Worm (Caenorhabditis elegans): ENCODE results near the gene nekl-4.

The nekl-4 gene

DNA sequence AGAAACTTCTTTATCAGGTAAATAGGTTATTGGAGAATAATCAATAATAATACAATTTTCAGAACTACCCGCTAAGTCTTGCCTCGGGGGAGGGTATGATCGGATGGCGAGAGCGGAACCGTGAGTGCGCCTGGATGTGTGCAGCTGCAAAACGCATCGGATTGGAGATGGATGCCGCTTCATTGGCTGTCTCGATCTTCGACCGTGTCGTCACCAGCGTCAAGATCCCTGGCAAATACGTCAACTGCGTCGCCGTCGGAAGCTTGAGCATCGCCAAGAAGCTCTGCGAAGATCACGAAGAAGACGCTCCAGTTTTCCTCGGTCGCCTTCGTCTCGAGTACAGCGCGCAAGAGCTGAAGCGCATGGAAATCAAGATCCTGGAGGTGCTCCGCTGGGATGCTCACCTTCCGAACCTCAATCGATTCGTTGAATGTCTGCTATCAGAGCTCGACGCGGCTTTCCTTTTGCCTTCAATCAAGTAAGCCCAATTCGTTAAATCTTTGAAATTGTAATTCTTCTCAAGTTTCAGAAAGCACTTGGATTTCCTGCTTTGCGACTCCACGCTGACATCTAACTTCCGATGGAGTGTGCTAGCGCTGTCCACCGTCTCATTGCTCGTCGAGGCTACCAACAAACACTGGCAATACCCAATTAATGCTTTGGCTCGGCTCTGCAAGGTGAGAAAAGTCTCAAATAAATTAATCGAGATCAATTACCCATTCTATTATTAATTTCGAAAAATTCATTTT lies 12.4 kb downstream of the nekl-4 start (continued):
- TF ChIP-seq mxl-3 (GFP tag; optimal IDR thresholded peaks at IDR 0.05) (no peak), set-16 (GFP tag; IDR thresholded peaks at IDR 0.05) (peak; percentile 89), zip-11 (GFP tag; IDR thresholded peaks at IDR 0.05) (no peak), dmd-9 (GFP tag; IDR thresholded peaks at IDR 0.05) (no peak), dmd-6 (GFP tag; IDR thresholded peaks at IDR 0.05) (no peak), lin-39 (tag; optimal IDR thresholded peaks at IDR 0.05) (no peak), Y5F2A.4 (GFP tag; optimal IDR thresholded peaks at IDR 0.05) (no peak), spr-3 (GFP tag; optimal IDR thresholded peaks at IDR 0.05) (no peak), jun-1 (tag; optimal IDR thresholded peaks at IDR 0.05) (no peak), dpl-1 (GFP tag; optimal IDR thresholded peaks at IDR 0.05) (no peak), hif-1 (tag; optimal IDR thresholded peaks at IDR 0.05) (no peak), ztf-11 (tag; optimal IDR thresholded peaks at IDR 0.05) (no peak), nhr-76 (tag; optimal IDR thresholded peaks at IDR 0.05) (no peak)

DNA sequence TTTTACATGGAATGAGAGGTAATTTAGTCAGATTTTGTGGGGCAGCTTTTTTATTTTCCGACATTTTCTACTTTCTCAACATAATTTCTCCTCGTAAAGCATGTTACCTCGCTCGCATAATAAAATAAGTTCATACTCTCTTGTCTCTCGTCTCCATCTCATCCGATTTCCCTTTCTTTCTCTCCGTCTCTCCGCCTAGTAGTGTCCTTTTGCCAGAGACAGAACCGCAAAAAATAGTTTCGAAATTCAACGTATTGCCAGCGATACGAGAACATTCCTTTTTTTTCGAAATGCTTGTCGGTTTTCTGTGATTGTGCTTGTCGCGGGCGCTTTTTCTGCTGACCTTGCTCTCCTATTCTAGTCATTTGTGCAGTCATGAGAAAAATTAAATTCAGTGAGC lies 13.2 kb downstream of the nekl-4 start:
- TF ChIP-seq fkh-10 (GFP tag; optimal IDR thresholded peaks at IDR 0.05) (peak; percentile 30), aly-2 (tag; optimal IDR thresholded peaks at IDR 0.05) (no peak), lir-3 (tag; optimal IDR thresholded peaks at IDR 0.05) (no peak), saeg-2 (GFP tag; IDR thresholded peaks at IDR 0.05) (no peak), dmd-8 (GFP tag; IDR thresholded peaks at IDR 0.05) (no peak), unc-39 (tag; optimal IDR thresholded peaks at IDR 0.05) (no peak), nhr-237 (tag; optimal IDR thresholded peaks at IDR 0.05) (no peak), Y48G9A.11 (GFP tag; IDR thresholded peaks at IDR 0.05) (no peak), ceh-20 (GFP tag; IDR thresholded peaks at IDR 0.05) (no peak), hif-1 (tag; optimal IDR thresholded peaks at IDR 0.05) (peak in 1 of 2 experiments; percentile 14), F44E2.7 (GFP tag; IDR thresholded peaks at IDR 0.05) (no peak), dmd-6 (GFP tag; IDR thresholded peaks at IDR 0.05) (peak; percentile 13; the same call in 1 of the 2 replicates), rbr-2 (tag; optimal IDR thresholded peaks at IDR 0.05) (peak; percentile 36), mdl-1 (tag; optimal IDR thresholded peaks at IDR 0.05) (peak in 1 of 2 experiments; percentile 41), zip-11 (GFP tag; IDR thresholded peaks at IDR 0.05) (no peak), zfp-2 (tag; optimal IDR thresholded peaks at IDR 0.05) (no peak), nhr-111 (GFP tag; optimal IDR thresholded peaks at IDR 0.05) (no peak), T26A8.4 (GFP tag; IDR thresholded peaks at IDR 0.05) (no peak), jun-1 (tag; optimal IDR thresholded peaks at IDR 0.05) (no peak), ztf-11 (tag; optimal IDR thresholded peaks at IDR 0.05) (no peak), daf-19 (GFP tag; conservative IDR thresholded peaks at IDR 0.05) (no peak), nhr-41 (GFP tag; IDR thresholded peaks at IDR 0.05) (no peak), lim-7 (GFP tag; IDR thresholded peaks at IDR 0.05) (no peak), dve-1 (tag; optimal IDR thresholded peaks at IDR 0.05; ENCODE audit: insufficient read depth) (peak; percentile 77), F26F4.8 (GFP tag; conservative IDR thresholded peaks at IDR 0.05) (no peak), lin-1 (GFP tag; IDR thresholded peaks at IDR 0.05) (peak; percentile 50; the same call in 1 of the 2 replicates), set-16 (GFP tag; IDR thresholded peaks at IDR 0.05) (no peak), dpl-1 (GFP tag; optimal IDR thresholded peaks at IDR 0.05) (peak; percentile 44), dmd-9 (GFP tag; IDR thresholded peaks at IDR 0.05) (no peak), nhr-25 (tag; optimal IDR thresholded peaks at IDR 0.05; ENCODE audit: borderline replicate concordance, insufficient read depth) (peak; percentile 56), daf-12 (tag; optimal IDR thresholded peaks at IDR 0.05) (no peak), nhr-42 (GFP tag; IDR thresholded peaks at IDR 0.05) (no peak), unc-130 (GFP tag; optimal IDR thresholded peaks at IDR 0.05) (no peak), spr-1 (tag; optimal IDR thresholded peaks at IDR 0.05) (no peak), duxl-1 (tag; optimal IDR thresholded peaks at IDR 0.05; ENCODE audit: poor library complexity) (no peak), tra-1 (GFP tag; IDR thresholded peaks at IDR 0.05) (no peak), mxl-3 (GFP tag; optimal IDR thresholded peaks at IDR 0.05) (peak; percentile 35), lin-38 (GFP tag; IDR thresholded peaks at IDR 0.05) (no peak), aha-1 (tag) (peak; percentile 54), snpc-1.2 (GFP tag; IDR thresholded peaks at IDR 0.05) (no peak), lin-39 (tag; optimal IDR thresholded peaks at IDR 0.05) (no peak), ZK546.5 (tag; optimal IDR thresholded peaks at IDR 0.05) (no peak), D1046.2 (GFP tag; IDR thresholded peaks at IDR 0.05) (no peak), snpc-4 (tag; optimal IDR thresholded peaks at IDR 0.05) (no peak)

All from whole organism, L4 larva.